Worm (Caenorhabditis elegans) whole organism, mixed stage, embryonic: ENCODE measurements around the gene K02E7.1.
A peak's percentile ranks its signal among the peaks of the same experiment; 100 is the strongest.

Source experiments
- M03D4.4 ChIP-seq: sonication (generic microtip); optimal IDR thresholded peaks from 2 replicates; lab custom pipeline; 2017; ENCODE audit warnings: mild to moderate bottlenecking, missing genetic modification characterization, missing compliant biosample characterization
- bed-3 ChIP-seq: fragments of 200-800 bp; sonication (Bioruptor generic); optimal IDR thresholded peaks from 3 replicates; lab custom pipeline; 2018; ENCODE audit warnings: mild to moderate bottlenecking, missing genetic modification characterization, moderate library complexity, missing compliant biosample characterization
- blmp-1 ChIP-seq: fragments of 150-350 bp; optimal IDR thresholded peaks from 2 replicates; lab custom pipeline; 2014; ENCODE audit warnings: missing biosample characterization, missing genetic modification characterization
- ceh-39 ChIP-seq: fragments of 150-350 bp; optimal IDR thresholded peaks from 2 replicates; lab custom pipeline; 2014; ENCODE audit warnings: missing biosample characterization, missing genetic modification characterization
- ceh-43 ChIP-seq: fragments of 200-800 bp; sonication (Bioruptor generic); optimal IDR thresholded peaks from 2 replicates; lab custom pipeline; 2018; ENCODE audit warnings: mild to moderate bottlenecking, missing genetic modification characterization, moderate library complexity, missing compliant biosample characterization
- ces-1 ChIP-seq: fragments of 150-350 bp; optimal IDR thresholded peaks from 2 replicates; lab custom pipeline; 2014; ENCODE audit warnings: missing biosample characterization, missing genetic modification reagents, missing genetic modification characterization
- cnd-1 ChIP-seq: fragments of 200-800 bp; sonication (Bioruptor generic); optimal IDR thresholded peaks from 2 replicates; lab custom pipeline; 2018; ENCODE audit warnings: mild to moderate bottlenecking, missing genetic modification characterization, missing compliant biosample characterization
- elt-1 ChIP-seq: sonication (generic microtip); optimal IDR thresholded peaks from 2 replicates; lab custom pipeline; 2017; ENCODE audit warnings: missing genetic modification characterization, mild to moderate bottlenecking, missing compliant biosample characterization, antibody characterized with exemption, moderate library complexity, borderline replicate concordance; ENCODE audit not compliant: insufficient read depth
- elt-3 ChIP-seq: fragments of 150-350 bp; optimal IDR thresholded peaks from 2 replicates; lab custom pipeline; 2014; ENCODE audit warnings: missing biosample characterization, missing genetic modification characterization
- flh-1 ChIP-seq: fragments of 200-800 bp; sonication (Bioruptor generic); optimal IDR thresholded peaks from 2 replicates; lab custom pipeline; 2018; ENCODE audit warnings: mild to moderate bottlenecking, missing genetic modification characterization, moderate library complexity, missing compliant biosample characterization
- ham-2 ChIP-seq: fragments of 200-800 bp; sonication (Bioruptor generic); optimal IDR thresholded peaks from 2 replicates; lab custom pipeline; 2018; ENCODE audit warnings: mild to moderate bottlenecking, missing genetic modification characterization, missing compliant biosample characterization
- hlh-1 ChIP-seq: fragments of 150-350 bp; optimal IDR thresholded peaks from 2 replicates; lab custom pipeline; 2014; ENCODE audit warnings: missing biosample characterization, missing genetic modification reagents, missing genetic modification characterization
- lin-13 ChIP-seq: fragments of 150-350 bp; optimal IDR thresholded peaks from 2 replicates; lab custom pipeline; 2014; ENCODE audit warnings: missing biosample characterization, missing genetic modification characterization
- lsy-2 ChIP-seq: fragments of 150-350 bp; optimal IDR thresholded peaks from 2 replicates; lab custom pipeline; 2014; ENCODE audit warnings: missing biosample characterization, missing genetic modification characterization
- mab-5 ChIP-seq: fragments of 150-350 bp; optimal IDR thresholded peaks from 2 replicates; lab custom pipeline; 2014; ENCODE audit warnings: missing biosample characterization, missing genetic modification characterization
- mep-1 ChIP-seq: fragments of 150-350 bp; optimal IDR thresholded peaks from 2 replicates; lab custom pipeline; 2017; ENCODE audit warnings: missing biosample characterization, missing genetic modification reagents, missing genetic modification characterization, inconsistent platforms
- mls-2 ChIP-seq: sonication (generic microtip); optimal IDR thresholded peaks from 2 replicates; lab custom pipeline; 2016; ENCODE audit warnings: mild to moderate bottlenecking, missing genetic modification characterization, moderate library complexity, missing compliant biosample characterization
- nhr-12 ChIP-seq: fragments of 150-350 bp; optimal IDR thresholded peaks from 2 replicates; lab custom pipeline; 2014; ENCODE audit warnings: missing biosample characterization, missing genetic modification characterization
- nhr-2 ChIP-seq: fragments of 150-350 bp; optimal IDR thresholded peaks from 2 replicates; lab custom pipeline; 2014; ENCODE audit warnings: missing biosample characterization, missing genetic modification characterization
- nhr-237 ChIP-seq: fragments of 150-350 bp; optimal IDR thresholded peaks from 2 replicates; lab custom pipeline; 2014; ENCODE audit warnings: missing biosample characterization, missing genetic modification characterization
- nhr-28 ChIP-seq: fragments of 150-350 bp; optimal IDR thresholded peaks from 2 replicates; lab custom pipeline; 2014; ENCODE audit warnings: missing biosample characterization, missing genetic modification characterization
- pha-4 ChIP-seq: fragments of 150-350 bp; optimal IDR thresholded peaks from 2 replicates; lab custom pipeline; 2018; ENCODE audit warnings: missing biosample characterization, missing genetic modification reagents, missing genetic modification characterization
- sem-2 ChIP-seq: fragments of 200-800 bp; sonication (Bioruptor generic); optimal IDR thresholded peaks from 2 replicates; lab custom pipeline; 2018; ENCODE audit warnings: mild to moderate bottlenecking, missing genetic modification characterization, missing compliant biosample characterization
- snpc-4 ChIP-seq: fragments of 150-350 bp; optimal IDR thresholded peaks from 2 replicates; lab custom pipeline; 2014; ENCODE audit warnings: missing biosample characterization, missing genetic modification characterization
- sptf-1 ChIP-seq: sonication (generic microtip); optimal IDR thresholded peaks from 2 replicates; lab custom pipeline; 2017; ENCODE audit warnings: mild to moderate bottlenecking, missing genetic modification characterization, moderate library complexity, missing compliant biosample characterization
- unc-120 ChIP-seq: sonication (generic microtip); optimal IDR thresholded peaks from 2 replicates; lab custom pipeline; 2017; ENCODE audit warnings: missing genetic modification characterization, missing compliant biosample characterization; ENCODE audit not compliant: poor library complexity, severe bottlenecking
- unc-39 ChIP-seq: fragments of 150-350 bp; optimal IDR thresholded peaks from 2 replicates; lab custom pipeline; 2014; ENCODE audit warnings: missing biosample characterization, missing genetic modification characterization
- zip-8 ChIP-seq: fragments of 150-350 bp; optimal IDR thresholded peaks from 2 replicates; lab custom pipeline; 2014; ENCODE audit warnings: missing biosample characterization, missing genetic modification characterization

The K02E7.1 gene

DNA sequence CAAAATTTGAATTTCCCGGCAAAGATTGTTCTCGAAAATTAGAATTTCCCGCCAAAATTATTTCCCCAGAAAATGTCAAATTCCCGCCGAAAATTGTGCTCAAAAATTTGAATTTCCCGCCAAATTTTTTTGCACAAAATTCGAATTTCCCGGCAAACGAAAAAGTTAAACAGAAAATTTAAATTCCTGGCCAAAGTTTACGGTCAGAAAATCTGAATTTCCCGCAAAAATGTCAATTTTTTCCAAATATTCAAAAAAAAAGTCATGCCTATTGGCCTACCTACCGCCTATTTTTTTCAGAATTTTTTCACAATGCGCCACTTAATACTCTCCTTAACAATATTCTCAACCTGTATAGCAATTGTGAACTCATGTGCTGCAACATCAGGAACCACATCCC is at the start of gene K02E7.1:
Gene K02E7.1 (plus strand): TSS at position 301 of the 400 bp plus-strand sequence.
- TF ChIP-seq snpc-4 (no peak), flh-1 (no peak)

DNA sequence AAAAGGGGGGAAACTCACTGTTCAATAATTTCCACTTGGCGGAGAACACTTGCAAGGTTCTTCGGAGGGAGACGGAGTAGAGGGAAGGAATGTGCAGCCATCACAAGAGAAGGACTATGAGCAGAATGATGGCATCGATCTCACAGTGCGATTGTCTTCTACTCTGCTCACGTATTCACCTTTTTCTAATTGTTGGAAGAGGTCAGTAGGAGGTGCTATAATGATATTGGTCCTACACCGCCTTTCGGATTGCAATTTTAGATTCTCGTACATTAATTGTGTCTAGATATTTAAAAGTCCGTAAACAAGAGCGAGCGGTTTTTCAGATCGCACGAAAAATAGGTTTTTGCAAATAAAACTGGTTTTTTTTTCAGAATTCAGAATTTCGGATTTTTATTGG is 42.5 kb upstream of the K02E7.1 start, which contains the start of gene fbxb-39:
Gene fbxb-39 (minus strand): TSS at position 101 of the 400 bp plus-strand sequence.
- TF ChIP-seq nhr-237 (no peak), blmp-1 (tag; lab: Kevin White, UChicago) (no peak), nhr-2 (no peak), pha-4 (tag; lab: Kevin White, UChicago) (no peak), bed-3 (GFP tag; lab: Kevin White, UChicago) (no peak), mls-2 (tag; lab: Kevin White, UChicago) (no peak), cnd-1 (tag; lab: Kevin White, UChicago) (no peak), hlh-1 (tag; lab: Kevin White, UChicago) (no peak), unc-39 (no peak), zip-8 (tag; lab: Kevin White, UChicago) (no peak), sptf-1 (no peak)

DNA sequence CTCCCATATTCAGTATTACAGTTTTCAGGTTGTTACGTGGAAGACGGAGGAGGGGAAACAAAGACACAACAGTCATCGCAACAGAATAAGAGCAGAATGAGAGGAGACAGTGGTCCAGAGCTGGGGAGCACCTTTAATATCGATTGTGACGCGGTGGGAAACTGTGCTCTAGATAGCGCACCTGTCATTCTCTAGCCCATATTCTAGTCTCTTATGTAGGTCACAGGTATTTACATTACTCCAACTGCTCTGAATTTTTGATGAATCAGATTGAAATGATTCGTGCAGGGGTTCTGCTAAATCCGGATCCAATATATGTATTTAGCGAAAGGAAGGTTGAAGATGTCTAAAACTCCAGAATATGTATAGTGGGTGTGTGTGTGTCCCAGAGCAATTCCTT is 40.7 kb upstream of the K02E7.1 start, which contains the start of gene fbxb-41:
Gene fbxb-41 (minus strand): TSS at position 101 of the 400 bp plus-strand sequence.
- TF ChIP-seq unc-120 (tag; lab: Kevin White, UChicago) (no peak), ces-1 (GFP tag; lab: Kevin White, UChicago) (no peak), lsy-2 (tag; lab: Kevin White, UChicago) (no peak), mep-1 (tag; lab: Kevin White, UChicago) (no peak), snpc-4 (no peak), hlh-1 (tag; lab: Kevin White, UChicago) (peak; percentile 4), pha-4 (tag; lab: Kevin White, UChicago) (no peak), nhr-237 (no peak), ceh-39 (tag; lab: Kevin White, UChicago) (peak; percentile 53), nhr-28 (tag; lab: Kevin White, UChicago) (no peak)
- TF ChIP-seq, all 35 proteins: peak for 2

DNA sequence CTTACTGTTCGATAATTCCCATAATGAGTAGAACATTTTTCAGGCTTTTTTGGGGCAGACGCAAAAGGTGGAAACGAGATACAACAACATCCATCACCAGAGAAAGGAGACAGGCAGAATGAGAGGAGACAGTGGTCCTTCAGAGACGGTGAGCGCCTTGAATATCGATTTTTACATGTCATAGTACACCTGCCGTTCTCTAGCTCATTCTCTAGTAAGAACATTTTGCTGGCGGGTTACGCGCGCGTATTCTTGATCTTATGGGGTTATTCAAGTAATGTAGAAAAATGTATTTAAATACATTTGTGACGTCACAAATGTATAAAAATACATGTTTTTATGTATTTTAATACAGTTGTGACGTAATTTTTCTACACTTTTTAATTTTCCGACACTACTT is 39.0 kb upstream of the K02E7.1 start, which contains the start of gene fbxb-45:
Gene fbxb-45 (minus strand): TSS at position 101 of the 400 bp plus-strand sequence.
- peak; percentile 84 for TF ChIP-seq zip-8 (tag; lab: Kevin White, UChicago)

DNA sequence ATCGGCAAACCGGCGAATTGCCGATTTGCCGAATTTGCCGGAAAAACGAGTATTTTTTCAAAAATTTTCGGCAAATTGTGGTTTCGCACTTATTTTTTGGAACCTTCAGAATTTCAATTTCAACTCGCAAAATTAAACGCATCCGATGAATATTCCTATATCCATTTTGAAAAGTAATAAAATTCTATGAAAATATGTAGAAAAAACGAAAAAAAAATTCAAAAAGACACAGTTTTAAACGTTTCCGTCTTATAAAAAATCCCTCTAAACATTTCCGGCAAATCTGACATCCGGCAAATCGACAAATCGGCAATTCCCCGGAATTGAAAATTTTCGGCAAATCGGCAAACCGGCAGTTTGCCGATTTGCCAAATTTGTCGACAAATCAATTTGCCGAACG is 37.3 kb upstream of the K02E7.1 start, which contains the start of gene str-148:
Gene str-148 (plus strand): TSS at position 301 of the 400 bp plus-strand sequence.
- TF ChIP-seq unc-120 (tag; lab: Kevin White, UChicago) (no peak), blmp-1 (tag; lab: Kevin White, UChicago) (no peak), ham-2 (GFP tag; lab: Kevin White, UChicago) (no peak), unc-39 (no peak), lin-13 (no peak), cnd-1 (tag; lab: Kevin White, UChicago) (no peak), nhr-237 (no peak), elt-1 (tag; lab: Kevin White, UChicago) (no peak), hlh-1 (tag; lab: Kevin White, UChicago) (no peak), lsy-2 (tag; lab: Kevin White, UChicago) (no peak), mls-2 (tag; lab: Kevin White, UChicago) (no peak), pha-4 (tag; lab: Kevin White, UChicago) (no peak)

DNA sequence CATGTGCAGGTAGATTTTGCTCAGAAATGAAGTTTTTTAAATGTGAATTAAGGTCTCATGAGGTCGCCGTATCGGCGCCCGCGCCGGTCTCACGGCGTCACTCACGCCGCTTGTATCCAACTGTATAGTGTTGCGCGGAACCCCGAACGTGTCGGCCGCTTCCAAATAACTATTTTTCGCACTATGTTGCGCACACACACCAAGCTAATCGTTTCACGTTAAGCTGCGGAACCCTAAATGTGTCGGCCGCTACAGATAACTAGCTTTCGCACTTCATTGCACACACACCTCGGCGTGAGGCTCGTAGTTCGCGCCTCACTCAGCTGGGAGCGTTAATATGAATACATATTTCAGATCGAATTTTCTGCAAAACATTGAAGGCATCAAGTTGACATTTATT is 36.0 kb upstream of the K02E7.1 start:
- TF ChIP-seq nhr-237 (no peak), elt-3 (tag; lab: Kevin White, UChicago) (no peak), sem-2 (GFP tag; lab: Kevin White, UChicago) (no peak), lsy-2 (tag; lab: Kevin White, UChicago) (no peak), M03D4.4 (tag; lab: Kevin White, UChicago) (no peak), zip-8 (tag; lab: Kevin White, UChicago) (no peak), bed-3 (GFP tag; lab: Kevin White, UChicago) (no peak), nhr-2 (no peak), snpc-4 (no peak), hlh-1 (tag; lab: Kevin White, UChicago) (no peak), blmp-1 (tag; lab: Kevin White, UChicago) (no peak), ceh-43 (no peak), ham-2 (GFP tag; lab: Kevin White, UChicago) (no peak), mab-5 (tag; lab: Kevin White, UChicago) (no peak), lin-13 (no peak), nhr-28 (tag; lab: Kevin White, UChicago) (no peak), nhr-12 (tag; lab: Kevin White, UChicago) (no peak)
